Worm (Caenorhabditis elegans): Measurements from ENCODE around the gene acl-14.

acl-14 gene

DNA sequence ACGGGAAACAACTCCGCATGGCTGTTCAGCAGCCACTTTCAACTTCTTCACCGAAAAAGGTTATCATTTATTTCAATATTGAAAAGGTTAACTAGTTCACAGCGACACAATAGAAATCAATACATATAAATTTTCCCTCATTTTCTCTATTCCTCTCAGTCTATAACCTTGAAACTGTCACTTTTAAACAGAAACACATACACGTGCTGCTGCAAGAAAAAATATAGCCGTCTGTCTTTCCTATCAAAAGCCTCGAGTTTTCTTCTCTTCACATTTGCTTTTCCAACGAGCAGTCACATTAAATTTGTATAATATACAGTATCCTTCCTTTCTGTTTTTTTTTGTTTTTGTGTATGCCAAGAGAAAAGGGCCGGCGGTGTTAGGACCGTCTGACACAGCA lies 9.3 kb downstream of the acl-14 start:
- TF ChIP-seq lin-26 (GFP tag; IDR thresholded peaks at IDR 0.05) = no peak
- TF ChIP-seq nhr-80 (tag; optimal IDR thresholded peaks at IDR 0.05) = peak; percentile 54

DNA sequence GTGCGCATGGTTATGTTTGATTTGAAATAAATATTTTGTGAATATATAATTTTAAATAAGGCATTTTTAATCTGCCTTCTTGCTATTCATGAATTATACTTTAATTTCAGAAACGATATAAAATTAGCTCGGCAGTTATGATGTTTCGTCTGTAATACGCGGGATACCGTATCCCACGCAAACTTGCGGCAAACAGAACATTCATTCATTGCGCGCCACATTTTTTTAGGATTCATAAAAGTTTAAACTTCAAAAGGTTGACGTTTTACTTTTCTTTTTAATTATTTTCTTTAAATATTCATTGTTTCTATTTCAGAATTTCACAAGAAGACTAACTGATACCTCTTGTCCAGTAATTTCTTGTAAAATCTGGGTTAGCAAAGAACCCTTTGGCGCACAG lies 10.5 kb downstream of the acl-14 start, which contains the start of gene tag-153:
tag-153 (plus strand) TSS at position 200 of the 400 bp plus-strand sequence.
- TF ChIP-seq unc-62 (GFP tag; optimal IDR thresholded peaks at IDR 0.05) (no peak), dpl-1 (GFP tag; optimal IDR thresholded peaks at IDR 0.05) (peak; percentile 17), efl-1 (GFP tag; optimal IDR thresholded peaks at IDR 0.05) (peak; percentile 66), ztf-3 (GFP tag; optimal IDR thresholded peaks at IDR 0.05) (no peak), ztf-22 (GFP tag; optimal IDR thresholded peaks at IDR 0.05) (no peak), bed-2 (GFP tag; IDR thresholded peaks at IDR 0.05) (no peak), madf-6 (GFP tag; IDR thresholded peaks at IDR 0.05) (peak; percentile 62; the same call in 1 of the 2 replicates), ZK185.1 (tag; optimal IDR thresholded peaks at IDR 0.05; ENCODE audit: poor library complexity, severe bottlenecking) (no peak), hmg-1.2 (GFP tag; IDR thresholded peaks at IDR 0.05) (no peak)

DNA sequence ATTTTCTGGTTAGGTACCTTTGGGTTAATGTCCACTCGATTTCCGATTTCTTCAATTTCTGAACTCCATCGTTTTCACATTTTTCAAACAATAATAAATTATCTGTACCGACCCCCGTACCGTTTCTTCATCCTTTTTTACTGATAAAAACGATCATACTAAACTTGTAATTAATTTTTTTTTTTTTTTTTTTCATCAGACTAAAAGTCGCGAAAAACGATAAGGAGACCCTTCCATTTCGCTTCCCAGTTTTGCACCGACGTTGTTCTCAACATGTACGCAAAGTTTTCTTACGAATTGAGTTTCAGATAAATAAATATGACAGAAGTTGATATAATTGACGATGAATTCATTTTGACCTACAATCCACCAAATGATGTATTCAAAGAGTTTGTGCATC lies 12.2 kb downstream of the acl-14 start, which contains the start of gene F44A2.7:
F44A2.7 (plus strand) TSS at position 301 of the 400 bp plus-strand sequence.
- TF ChIP-seq ekl-4 (GFP tag; IDR thresholded peaks at IDR 0.05) (no peak), dpl-1 (GFP tag; optimal IDR thresholded peaks at IDR 0.05) (no peak), nhr-80 (tag; optimal IDR thresholded peaks at IDR 0.05) (peak; percentile 33), aptf-2 (GFP tag; conservative IDR thresholded peaks at IDR 0.05) (no peak), Y79H2A.3 (GFP tag; conservative IDR thresholded peaks at IDR 0.05) (no peak), ama-1 (optimal IDR thresholded peaks at IDR 0.05) (no peak), ama-1 (GFP tag; optimal IDR thresholded peaks at IDR 0.05) (no peak)

DNA sequence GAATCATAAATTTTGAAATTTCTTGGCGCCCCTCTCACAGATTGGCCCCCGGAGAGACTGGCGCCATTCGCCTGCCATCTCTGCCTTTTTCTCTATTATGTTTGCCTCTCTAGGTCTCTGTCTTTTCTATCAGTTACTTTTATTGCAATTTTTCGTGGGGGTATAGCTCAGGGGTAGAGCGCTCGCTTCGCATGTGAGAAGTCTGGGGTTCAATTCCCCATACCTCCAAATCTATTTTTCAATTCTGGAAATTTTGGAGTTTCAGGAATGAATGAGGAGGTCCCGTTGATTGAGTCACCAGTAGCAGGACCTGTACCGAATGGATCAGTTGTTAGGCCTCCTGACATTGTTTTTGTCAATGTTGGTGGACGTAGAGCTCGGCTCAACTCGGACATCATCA lies 15.4 kb downstream of the acl-14 start, which contains the start of gene kvs-3:
kvs-3 (plus strand) TSS at position 266 of the 400 bp plus-strand sequence.
- peak; percentile 19 for TF ChIP-seq tbx-9 (tag; optimal IDR thresholded peaks at IDR 0.05; ENCODE audit: borderline replicate concordance)
- peak; percentile 18 for TF ChIP-seq dpl-1 (GFP tag; optimal IDR thresholded peaks at IDR 0.05)
- TF ChIP-seq ceh-91 (GFP tag; IDR thresholded peaks at IDR 0.05) = peak; percentile 40; the same call in 1 of the 2 replicates
- TF ChIP-seq ztf-3 (GFP tag; optimal IDR thresholded peaks at IDR 0.05) = peak; percentile 56
- peak; percentile 63 for TF ChIP-seq C06A6.2 (GFP tag; conservative IDR thresholded peaks at IDR 0.05)
- TF ChIP-seq sea-2 (GFP tag; IDR thresholded peaks at IDR 0.05) = 0 out of 2 replicates have a peak, but pooled peaks have one; percentile 70
- TF ChIP-seq F55B11.4 (tag; optimal IDR thresholded peaks at IDR 0.05; ENCODE audit: borderline replicate concordance, insufficient read depth) = no peak
- peak; percentile 92; the same call in 1 of the 2 replicates for TF ChIP-seq nhr-120 (GFP tag; IDR thresholded peaks at IDR 0.05)
- peak; percentile 79; the same call in 1 of the 2 replicates for TF ChIP-seq egl-44 (GFP tag; IDR thresholded peaks at IDR 0.05)
- TF ChIP-seq ceh-58 (GFP tag; IDR thresholded peaks at IDR 0.05) = 0 out of 2 replicates have a peak, but pooled peaks have one; percentile 55
- peak; percentile 72 for TF ChIP-seq F10E7.11 (tag; optimal IDR thresholded peaks at IDR 0.05)
- peak; percentile 80 for TF ChIP-seq hmg-1.2 (GFP tag; IDR thresholded peaks at IDR 0.05)
- TF ChIP-seq mes-4 (tag; optimal IDR thresholded peaks at IDR 0.05) = peak; percentile 66
- TF ChIP-seq die-1 (tag; optimal IDR thresholded peaks at IDR 0.05) = peak; percentile 85
- peak; percentile 63 for TF ChIP-seq ceh-100 (GFP tag; IDR thresholded peaks at IDR 0.05)
- TF ChIP-seq somi-1 (GFP tag; optimal IDR thresholded peaks at IDR 0.05) = peak; percentile 37
- peak; percentile 68 for TF ChIP-seq nhr-27 (tag; optimal IDR thresholded peaks at IDR 0.05)
- peak; percentile 78 for TF ChIP-seq K12H6.12 (tag; optimal IDR thresholded peaks at IDR 0.05)
- no peak for TF ChIP-seq B0336.3 (GFP tag; IDR thresholded peaks at IDR 0.05)
- peak; percentile 55 for TF ChIP-seq snpc-1.1 (tag; optimal IDR thresholded peaks at IDR 0.05; ENCODE audit: insufficient read depth)
- TF ChIP-seq F33H1.4 (GFP tag; IDR thresholded peaks at IDR 0.05) = no peak
- TF ChIP-seq lsy-27 (tag; optimal IDR thresholded peaks at IDR 0.05; ENCODE audit: borderline replicate concordance, insufficient read depth) = peak; percentile 34
- peak; percentile 3 for TF ChIP-seq efl-1 (GFP tag; optimal IDR thresholded peaks at IDR 0.05)
- peak; percentile 87 for TF ChIP-seq snpc-1.3 (tag; optimal IDR thresholded peaks at IDR 0.05; ENCODE audit: insufficient read depth)
- peak; percentile 89 for TF ChIP-seq athp-1 (tag; optimal IDR thresholded peaks at IDR 0.05)
- peak; percentile 61 for TF ChIP-seq F49E8.2 (tag; optimal IDR thresholded peaks at IDR 0.05; ENCODE audit: insufficient read depth)
- no peak for TF ChIP-seq aptf-3 (GFP tag; IDR thresholded peaks at IDR 0.05)
- TF ChIP-seq lsl-1 (GFP tag; optimal IDR thresholded peaks at IDR 0.05) = no peak
- TF ChIP-seq F39B2.1 (GFP tag; IDR thresholded peaks at IDR 0.05) = peak; percentile 90; the same call in 1 of the 2 replicates
- TF ChIP-seq zfh-2 (GFP tag; conservative IDR thresholded peaks at IDR 0.05) = no peak
